Worm (Caenorhabditis elegans) whole organism, L2 larva: ENCODE data around the gene M03F8.7.

Experiments used
- C34F6.9 ChIP-seq: fragments of 150-350 bp; optimal IDR thresholded peaks from 2 replicates; lab custom pipeline; 2014; ENCODE audit warnings: missing biosample characterization, missing genetic modification characterization
- R02D3.7 ChIP-seq: fragments of 150-350 bp; optimal IDR thresholded peaks from 2 replicates; lab custom pipeline; 2014; ENCODE audit warnings: missing biosample characterization, missing genetic modification characterization
- aly-2 ChIP-seq: fragments of 150-350 bp; optimal IDR thresholded peaks from 2 replicates; lab custom pipeline; 2014; ENCODE audit warnings: missing biosample characterization, missing genetic modification characterization
- blmp-1 ChIP-seq: sonication (generic microtip); optimal IDR thresholded peaks from 2 replicates; lab custom pipeline; 2017; ENCODE audit warnings: missing genetic modification characterization, mild to moderate bottlenecking, missing compliant biosample characterization, antibody characterized with exemption, moderate library complexity; ENCODE audit not compliant: insufficient read depth
- ceh-16 ChIP-seq: fragments of 150-350 bp; optimal IDR thresholded peaks from 2 replicates; lab custom pipeline; 2014; ENCODE audit warnings: missing biosample characterization, missing genetic modification characterization
- ceh-82 ChIP-seq: fragments of 150-350 bp; optimal IDR thresholded peaks from 2 replicates; lab custom pipeline; 2014; ENCODE audit warnings: missing biosample characterization, missing genetic modification characterization
- crh-2 ChIP-seq: sonication (generic microtip); optimal IDR thresholded peaks from 2 replicates; lab custom pipeline; 2017; ENCODE audit warnings: missing biosample characterization, missing genetic modification characterization
- dmd-4 ChIP-seq: sonication (generic microtip); optimal IDR thresholded peaks from 2 replicates; lab custom pipeline; 2017; ENCODE audit warnings: missing biosample characterization, missing genetic modification characterization
- elt-3 ChIP-seq: sonication (generic microtip); optimal IDR thresholded peaks from 2 replicates; lab custom pipeline; 2017; ENCODE audit warnings: missing biosample characterization, missing genetic modification characterization
- gmeb-1 ChIP-seq: fragments of 150-350 bp; optimal IDR thresholded peaks from 2 replicates; lab custom pipeline; 2014; ENCODE audit warnings: missing biosample characterization, missing genetic modification characterization
- lin-11 ChIP-seq: fragments of 150-350 bp; sonication (generic microtip); optimal IDR thresholded peaks from 2 replicates; lab custom pipeline; 2014; ENCODE audit warnings: missing biosample characterization, missing genetic modification characterization, inconsistent platforms, mixed read lengths
- lin-13 ChIP-seq: fragments of 150-350 bp; optimal IDR thresholded peaks from 2 replicates; lab custom pipeline; 2014; ENCODE audit warnings: missing biosample characterization, missing genetic modification reagents, missing genetic modification characterization
- lin-39 ChIP-seq: fragments of 150-350 bp; optimal IDR thresholded peaks from 2 replicates; lab custom pipeline; 2014; ENCODE audit warnings: missing biosample characterization, missing genetic modification reagents, missing genetic modification characterization
- mab-5 ChIP-seq: fragments of 150-350 bp; optimal IDR thresholded peaks from 2 replicates; lab custom pipeline; 2014; ENCODE audit warnings: missing biosample characterization, missing genetic modification characterization
- mdl-1 ChIP-seq, 2 experiments: fragments of 150-350 bp in 1 of 2; sonication (generic microtip) in 1 of 2; optimal IDR thresholded peaks; 2 replicates each; lab custom pipeline; 2017; ENCODE audit warnings: missing biosample characterization in 2 of 2, missing genetic modification characterization in 2 of 2
- nhr-10 ChIP-seq: sonication (generic microtip); optimal IDR thresholded peaks from 2 replicates; lab custom pipeline; 2017; ENCODE audit warnings: missing biosample characterization, missing genetic modification characterization
- nhr-11 ChIP-seq: fragments of 150-350 bp; optimal IDR thresholded peaks from 2 replicates; lab custom pipeline; 2014; ENCODE audit warnings: missing biosample characterization, missing genetic modification characterization
- nhr-12 ChIP-seq: fragments of 150-350 bp; optimal IDR thresholded peaks from 2 replicates; lab custom pipeline; 2014; ENCODE audit warnings: missing biosample characterization, missing genetic modification characterization
- nhr-129 ChIP-seq: fragments of 150-350 bp; optimal IDR thresholded peaks from 2 replicates; lab custom pipeline; 2014; ENCODE audit warnings: missing biosample characterization, missing genetic modification characterization
- nhr-23 ChIP-seq: fragments of 150-350 bp; optimal IDR thresholded peaks from 2 replicates; lab custom pipeline; 2014; ENCODE audit warnings: missing biosample characterization, missing genetic modification reagents, missing genetic modification characterization
- nhr-237 ChIP-seq: fragments of 150-350 bp; optimal IDR thresholded peaks from 2 replicates; lab custom pipeline; 2014; ENCODE audit warnings: missing biosample characterization, missing genetic modification characterization
- nhr-25 ChIP-seq: fragments of 150-350 bp; sonication (generic microtip); optimal IDR thresholded peaks from 3 replicates; lab custom pipeline; 2014; ENCODE audit warnings: missing biosample characterization, missing genetic modification characterization
- nhr-6 ChIP-seq: fragments of 150-350 bp; optimal IDR thresholded peaks from 2 replicates; lab custom pipeline; 2014; ENCODE audit warnings: missing biosample characterization, missing genetic modification characterization
- nhr-77 ChIP-seq: fragments of 150-350 bp; optimal IDR thresholded peaks from 2 replicates; lab custom pipeline; 2014; ENCODE audit warnings: missing biosample characterization, missing genetic modification characterization
- peb-1 ChIP-seq: fragments of 150-350 bp; optimal IDR thresholded peaks from 2 replicates; lab custom pipeline; 2014; ENCODE audit warnings: missing biosample characterization, missing genetic modification characterization
- skn-1 ChIP-seq: sonication (generic microtip); optimal IDR thresholded peaks from 2 replicates; lab custom pipeline; 2017; ENCODE audit warnings: missing biosample characterization, missing genetic modification characterization
- sma-3 ChIP-seq: sonication (generic microtip); optimal IDR thresholded peaks from 2 replicates; lab custom pipeline; 2016; ENCODE audit warnings: missing genetic modification reagents, missing genetic modification characterization, missing compliant biosample characterization
- sma-9 ChIP-seq, 2 experiments: fragments of 150-350 bp in 1 of 2; sonication (generic microtip) in 1 of 2; optimal IDR thresholded peaks; 2 replicates each; lab custom pipeline; 2014 to 2016; ENCODE audit warnings: missing genetic modification characterization in 2 of 2, mild to moderate bottlenecking in 1 of 2, missing biosample characterization in 1 of 2, missing compliant biosample characterization in 1 of 2, missing genetic modification reagents in 1 of 2, moderate library complexity in 1 of 2
- snpc-4 ChIP-seq: fragments of 150-350 bp; optimal IDR thresholded peaks from 2 replicates; lab custom pipeline; 2014; ENCODE audit warnings: missing biosample characterization, missing genetic modification characterization
- unc-55 ChIP-seq: fragments of 150-350 bp; sonication (generic microtip); optimal IDR thresholded peaks from 3 replicates; lab custom pipeline; 2014; ENCODE audit warnings: missing biosample characterization, missing genetic modification reagents, missing genetic modification characterization
- unc-62 ChIP-seq: fragments of 150-350 bp; optimal IDR thresholded peaks from 2 replicates; lab custom pipeline; 2014; ENCODE audit warnings: missing biosample characterization, missing genetic modification reagents, missing genetic modification characterization
- ztf-11 ChIP-seq: sonication (generic microtip); optimal IDR thresholded peaks from 2 replicates; lab custom pipeline; 2017; ENCODE audit warnings: missing biosample characterization, missing genetic modification characterization
- ztf-4 ChIP-seq: fragments of 150-350 bp; optimal IDR thresholded peaks from 2 replicates; lab custom pipeline; 2014; ENCODE audit warnings: missing biosample characterization, missing genetic modification characterization

M03F8.7 gene

DNA sequence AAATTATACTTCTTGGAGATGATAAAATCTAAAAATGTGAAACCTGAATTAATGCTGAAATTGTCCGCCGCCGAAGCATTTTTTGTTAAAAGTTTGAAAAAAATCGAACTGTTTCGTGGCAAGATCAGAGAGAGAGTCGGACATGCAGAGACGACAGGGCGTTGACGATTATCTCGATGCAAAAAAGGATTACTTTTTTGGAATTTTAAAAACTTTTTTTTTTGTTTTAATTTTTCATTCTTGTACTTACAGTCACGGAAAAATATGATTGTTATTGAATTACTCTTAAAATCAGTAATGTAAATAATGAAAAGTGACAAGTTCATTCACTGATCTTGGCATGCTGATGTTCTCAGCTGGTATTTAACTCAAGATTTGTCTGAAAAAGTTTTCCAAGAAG, at the start of gene M03F8.7, which contains the start of gene M03F8.5:
TSS of gene M03F8.7 (plus strand) at position 249 of the 400 bp plus-strand sequence.
TSS of gene M03F8.5 (minus strand) at position 101 of the 400 bp plus-strand sequence.
- TF ChIP-seq ztf-11, result no peak
- no peak for TF ChIP-seq blmp-1
- no peak for TF ChIP-seq unc-55 (GFP tag; lab: Kevin White, UChicago)
- TF ChIP-seq snpc-4 (tag; lab: Kevin White, UChicago), result no peak
- TF ChIP-seq lin-39 (tag; lab: Kevin White, UChicago), result no peak
- TF ChIP-seq dmd-4 (tag; lab: Kevin White, UChicago), result no peak
- no peak for TF ChIP-seq skn-1 (tag; lab: Kevin White, UChicago)
- TF ChIP-seq nhr-25 (tag; lab: Kevin White, UChicago), result no peak

DNA sequence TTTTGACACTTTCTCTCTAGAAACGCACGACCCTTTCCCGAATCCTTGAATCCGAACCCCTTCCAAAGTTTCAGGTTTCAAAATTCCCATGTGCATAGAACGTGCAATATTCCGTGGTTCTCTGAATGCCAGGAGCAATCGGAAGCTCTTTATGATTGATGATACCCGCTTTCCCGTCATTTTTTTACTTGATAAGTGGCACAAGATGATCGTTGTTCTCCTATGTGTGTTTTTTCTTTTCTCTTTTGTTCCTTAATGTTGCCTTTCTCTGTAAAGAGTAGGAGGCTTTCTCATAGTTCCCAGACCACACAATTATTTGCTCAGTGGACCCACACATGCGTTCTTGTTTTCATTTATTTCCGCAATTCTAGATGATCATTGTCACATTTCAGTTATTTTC, 47.9 kb upstream of the M03F8.7 start:
- TF ChIP-seq nhr-77 (tag; lab: Kevin White, UChicago) (no peak), nhr-6 (tag; lab: Kevin White, UChicago) (no peak), C34F6.9 (tag; lab: Kevin White, UChicago) (no peak), ceh-16 (tag; lab: Kevin White, UChicago) (no peak), sma-9 (GFP tag; optimal IDR thresholded peaks at IDR 0.05; lab: Kevin White, UChicago) (no peak), sma-9 (tag; optimal IDR thresholded peaks at IDR 0.05; lab: Kevin White, UChicago) (no peak), lin-13 (GFP tag; lab: Kevin White, UChicago) (no peak), nhr-11 (tag; lab: Kevin White, UChicago) (no peak), dmd-4 (tag; lab: Kevin White, UChicago) (no peak), R02D3.7 (tag; lab: Kevin White, UChicago) (no peak), crh-2 (tag; lab: Kevin White, UChicago) (no peak), unc-62 (GFP tag; lab: Kevin White, UChicago) (no peak)
- TF ChIP-seq, all 48 proteins: peak for 0

DNA sequence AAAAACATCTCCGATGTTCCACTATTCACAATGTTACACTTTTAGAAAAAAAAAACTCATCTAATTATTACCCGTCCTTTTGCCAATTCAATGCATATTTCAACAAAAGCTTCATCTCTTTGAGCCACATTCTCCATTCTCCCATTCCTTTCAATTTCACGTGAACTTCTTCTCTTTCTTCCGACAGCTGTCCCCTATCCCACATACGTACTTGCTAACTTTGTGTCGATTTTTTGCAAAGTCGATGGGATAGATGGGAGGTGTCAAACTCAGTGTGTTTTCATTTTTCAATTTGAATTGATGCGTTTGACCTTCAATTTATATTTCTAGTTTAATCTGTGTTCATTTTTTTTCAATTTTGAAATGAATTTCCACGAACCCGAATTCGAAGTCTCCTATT, 45.5 kb upstream of the M03F8.7 start:
- peak; percentile 6 for TF ChIP-seq sma-9 (GFP tag; optimal IDR thresholded peaks at IDR 0.05; lab: Kevin White, UChicago)
- TF ChIP-seq sma-9 (tag; optimal IDR thresholded peaks at IDR 0.05; lab: Kevin White, UChicago), result no peak
- TF ChIP-seq nhr-25 (tag; lab: Kevin White, UChicago), result no peak

DNA sequence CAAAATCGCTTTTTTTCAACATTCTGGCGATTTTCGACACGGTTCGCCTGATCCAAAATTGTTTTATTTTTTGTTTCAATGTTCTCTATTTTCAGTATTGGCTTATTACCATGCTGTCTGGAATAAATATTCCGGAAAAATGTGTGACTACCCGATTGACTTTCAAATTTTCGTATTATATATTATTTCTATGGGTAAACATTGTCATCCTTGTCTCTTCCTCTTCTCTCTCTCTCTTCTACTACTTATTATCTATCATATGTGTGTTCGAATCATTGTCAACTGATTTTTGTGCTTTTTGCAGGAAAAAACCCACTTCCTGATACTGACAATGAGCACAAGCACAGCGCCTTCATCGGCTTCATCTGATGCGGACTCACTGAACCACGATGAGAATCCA, 43.7 kb upstream of the M03F8.7 start, which contains the start of gene C04E6.7:
TSS of gene C04E6.7 (plus strand) at position 301 of the 400 bp plus-strand sequence.
- TF ChIP-seq mdl-1 (tag; optimal IDR thresholded peaks at IDR 0.05; lab: Kevin White, UChicago) (no peak), nhr-23 (tag; lab: Kevin White, UChicago) (no peak), ceh-82 (no peak), dmd-4 (tag; lab: Kevin White, UChicago) (no peak), ceh-16 (tag; lab: Kevin White, UChicago) (no peak), crh-2 (tag; lab: Kevin White, UChicago) (no peak), lin-11 (no peak), sma-3 (GFP tag; lab: Kevin White, UChicago) (no peak), blmp-1 (no peak), ztf-4 (no peak)
- TF ChIP-seq, all 48 proteins: peak for 0

DNA sequence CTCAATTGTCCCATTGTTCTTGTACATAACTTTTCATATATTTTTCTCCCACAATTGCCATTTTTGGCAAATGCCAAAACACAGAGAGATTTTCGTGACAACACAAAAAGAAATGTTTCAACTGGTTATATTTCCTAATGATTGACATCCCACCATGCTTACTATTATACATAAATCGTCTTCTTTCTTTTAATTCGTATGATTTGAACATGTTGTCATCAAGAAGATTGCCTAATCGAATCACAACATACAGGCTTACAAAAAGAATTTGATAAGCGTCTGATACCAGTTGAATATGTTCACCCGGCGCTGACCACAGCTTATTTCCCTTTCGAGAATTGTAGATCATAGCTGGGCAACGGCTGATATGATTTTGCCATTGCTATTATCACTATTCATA, 41.7 kb upstream of the M03F8.7 start, which contains the start of gene grd-9:
TSS of gene grd-9 (plus strand) at position 301 of the 400 bp plus-strand sequence.
- TF ChIP-seq nhr-237 (tag; lab: Kevin White, UChicago), result no peak
- TF ChIP-seq gmeb-1 (tag; lab: Kevin White, UChicago), result no peak
- no peak for TF ChIP-seq unc-55 (GFP tag; lab: Kevin White, UChicago)
- TF ChIP-seq peb-1 (tag; lab: Kevin White, UChicago), result no peak
- TF ChIP-seq nhr-6 (tag; lab: Kevin White, UChicago), result no peak
- no peak for TF ChIP-seq nhr-25 (tag; lab: Kevin White, UChicago)
- TF ChIP-seq unc-62 (GFP tag; lab: Kevin White, UChicago), result no peak
- TF ChIP-seq aly-2, result no peak
- TF ChIP-seq elt-3 (tag; lab: Kevin White, UChicago), result no peak
- TF ChIP-seq nhr-11 (tag; lab: Kevin White, UChicago), result no peak
- no peak for TF ChIP-seq nhr-12 (tag; lab: Kevin White, UChicago)
- TF ChIP-seq nhr-77 (tag; lab: Kevin White, UChicago), result no peak
- no peak for TF ChIP-seq nhr-129 (tag; lab: Kevin White, UChicago)
- no peak for TF ChIP-seq sma-3 (GFP tag; lab: Kevin White, UChicago)
- TF ChIP-seq nhr-10 (tag; lab: Kevin White, UChicago), result no peak
- no peak for TF ChIP-seq mab-5
- TF ChIP-seq dmd-4 (tag; lab: Kevin White, UChicago), result no peak
- TF ChIP-seq nhr-23 (tag; lab: Kevin White, UChicago), result no peak
- no peak for TF ChIP-seq sma-9 (GFP tag; optimal IDR thresholded peaks at IDR 0.05; lab: Kevin White, UChicago)
- TF ChIP-seq sma-9 (tag; optimal IDR thresholded peaks at IDR 0.05; lab: Kevin White, UChicago), result no peak
- TF ChIP-seq, all 48 proteins: peak for 0
